Fruit fly (Drosophila melanogaster) whole organism, embryonic: ENCODE results near the gene CG12289.

Experiments
- Ada2b ChIP-seq: fragments of 200-800 bp; sonication (Bioruptor generic); IDR thresholded peaks from 2 replicates; pipeline ENCODE4 v1.3.6; 2022; ENCODE audit warnings: missing biosample characterization, missing genetic modification characterization
- Atf3 ChIP-seq: fragments of 200-800 bp; sonication (Bioruptor generic); optimal IDR thresholded peaks from 3 replicates; lab custom pipeline; 2016; ENCODE audit warnings: missing biosample characterization, missing genetic modification characterization
- BEAF-32 ChIP-seq: fragments of 200-800 bp; sonication (Bioruptor generic); optimal IDR thresholded peaks from 3 replicates; lab custom pipeline; 2017; ENCODE audit warnings: missing biosample characterization, missing genetic modification characterization, mild to moderate bottlenecking, moderate library complexity, missing genetic modification reagents
- CG10543 ChIP-seq: fragments of 200-800 bp; sonication (Bioruptor generic); optimal IDR thresholded peaks from 3 replicates; lab custom pipeline; 2017; ENCODE audit warnings: missing biosample characterization, mild to moderate bottlenecking, missing genetic modification characterization, moderate library complexity
- CG11560 ChIP-seq: fragments of 200-800 bp; sonication (Bioruptor generic); IDR thresholded peaks from 3 replicates; pipeline ENCODE4 v1.3.6; 2022; ENCODE audit warnings: missing biosample characterization, missing genetic modification characterization
- CG12391 ChIP-seq: fragments of 200-800 bp; sonication (Bioruptor generic); optimal IDR thresholded peaks from 3 replicates; lab custom pipeline; 2018; ENCODE audit warnings: missing biosample characterization, mild to moderate bottlenecking, missing genetic modification characterization, moderate library complexity
- CG15073 ChIP-seq: fragments of 200-800 bp; sonication (Bioruptor generic); optimal IDR thresholded peaks from 2 replicates; lab custom pipeline; 2016; ENCODE audit warnings: missing biosample characterization, missing genetic modification characterization
- CG1603 ChIP-seq: fragments of 200-800 bp; sonication (Bioruptor generic); optimal IDR thresholded peaks from 2 replicates; lab custom pipeline; 2019; ENCODE audit warnings: missing biosample characterization, mild to moderate bottlenecking, missing genetic modification characterization, moderate library complexity
- CG17802 ChIP-seq: fragments of 200-800 bp; sonication (Bioruptor generic); optimal IDR thresholded peaks from 2 replicates; lab custom pipeline; 2018; ENCODE audit warnings: missing biosample characterization, mild to moderate bottlenecking, missing genetic modification characterization, moderate library complexity
- CG18476 ChIP-seq: fragments of 200-800 bp; sonication (Bioruptor generic); optimal IDR thresholded peaks from 2 replicates; lab custom pipeline; 2016; ENCODE audit warnings: missing biosample characterization, mild to moderate bottlenecking, missing genetic modification characterization
- CG32767 ChIP-seq: fragments of 200-800 bp; sonication (Bioruptor generic); IDR thresholded peaks from 2 replicates; pipeline ENCODE4 v1.3.6; 2022; ENCODE audit warnings: missing biosample characterization, missing genetic modification characterization
- CG3726 ChIP-seq: fragments of 200-800 bp; sonication (Bioruptor generic); IDR thresholded peaks from 3 replicates; pipeline ENCODE4, ENCODE4 v1.3.6; 2022; ENCODE audit warnings: missing biosample characterization, missing genetic modification characterization
- CG4282 ChIP-seq: fragments of 200-800 bp; sonication (Bioruptor generic); optimal IDR thresholded peaks from 2 replicates; lab custom pipeline; 2016; ENCODE audit warnings: missing biosample characterization, missing genetic modification characterization
- CG5180 ChIP-seq: fragments of 200-800 bp; sonication (Bioruptor generic); optimal IDR thresholded peaks from 3 replicates; lab custom pipeline; 2017; ENCODE audit warnings: missing biosample characterization, missing genetic modification characterization, mild to moderate bottlenecking, moderate library complexity, missing genetic modification reagents
- CG6683 ChIP-seq: fragments of 200-800 bp; sonication (Bioruptor generic); optimal IDR thresholded peaks from 2 replicates; lab custom pipeline; 2017; ENCODE audit warnings: missing biosample characterization, mild to moderate bottlenecking, missing genetic modification characterization, missing genetic modification reagents
- CG6765 ChIP-seq: fragments of 200-800 bp; sonication (Bioruptor generic); optimal IDR thresholded peaks from 3 replicates; lab custom pipeline; 2017; ENCODE audit warnings: missing biosample characterization, mild to moderate bottlenecking, missing genetic modification characterization
- CG7372 ChIP-seq: fragments of 200-800 bp; sonication (Bioruptor generic); IDR thresholded peaks from 2 replicates; pipeline ENCODE4 v1.3.6; 2022; ENCODE audit warnings: missing biosample characterization, missing genetic modification characterization
- CG7928 ChIP-seq: fragments of 200-800 bp; sonication (Bioruptor generic); optimal IDR thresholded peaks from 2 replicates; lab custom pipeline; 2017; ENCODE audit warnings: missing biosample characterization, mild to moderate bottlenecking, missing genetic modification characterization
- CG8281 ChIP-seq: fragments of 200-800 bp; sonication (Bioruptor generic); optimal IDR thresholded peaks from 2 replicates; lab custom pipeline; 2018; ENCODE audit warnings: missing biosample characterization, mild to moderate bottlenecking, missing genetic modification characterization, moderate library complexity
- CG8765 ChIP-seq: fragments of 200-800 bp; sonication (Bioruptor generic); IDR thresholded peaks from 2 replicates; pipeline ENCODE4 v1.3.6; 2022; ENCODE audit warnings: missing biosample characterization, missing genetic modification characterization
- CG9727 ChIP-seq: fragments of 200-800 bp; sonication (Bioruptor generic); optimal IDR thresholded peaks from 3 replicates; lab custom pipeline; 2017; ENCODE audit warnings: missing biosample characterization, mild to moderate bottlenecking, missing genetic modification characterization
- Dll ChIP-seq: fragments of 200-800 bp; sonication (Bioruptor generic); IDR thresholded peaks from 4 replicates; pipeline ENCODE4 v1.3.6; 2022; ENCODE audit warnings: missing biosample characterization, missing genetic modification characterization; ENCODE audit not compliant: partially characterized antibody
- Ets97D ChIP-seq: fragments of 200-800 bp; sonication (Bioruptor generic); optimal IDR thresholded peaks from 3 replicates; lab custom pipeline; 2016; ENCODE audit warnings: missing biosample characterization, missing genetic modification characterization
- Gsc ChIP-seq: fragments of 200-800 bp; sonication (Bioruptor generic); IDR thresholded peaks from 2 replicates; pipeline ENCODE4 v1.3.6; 2022; ENCODE audit warnings: missing biosample characterization, missing genetic modification characterization
- HLH4C ChIP-seq: fragments of 200-800 bp; sonication (Bioruptor generic); IDR thresholded peaks from 3 replicates; pipeline ENCODE4 v1.3.6; 2022; ENCODE audit warnings: missing biosample characterization, missing genetic modification characterization; ENCODE audit not compliant: partially characterized antibody
- Lhr ChIP-seq: fragments of 200-800 bp; sonication (Bioruptor generic); optimal IDR thresholded peaks from 3 replicates; lab custom pipeline; 2017; ENCODE audit warnings: mild to moderate bottlenecking, missing biosample characterization, missing genetic modification reagents, missing genetic modification characterization
- Nf-YA ChIP-seq: fragments of 200-800 bp; sonication (Bioruptor generic); IDR thresholded peaks from 2 replicates; pipeline ENCODE4 v1.3.6; 2022; ENCODE audit warnings: missing biosample characterization, missing genetic modification characterization
- Oli ChIP-seq: fragments of 200-800 bp; sonication (Bioruptor generic); optimal IDR thresholded peaks from 2 replicates; lab custom pipeline; 2018; ENCODE audit warnings: missing biosample characterization, mild to moderate bottlenecking, missing genetic modification characterization, moderate library complexity
- PHDP ChIP-seq: fragments of 200-800 bp; sonication (Bioruptor generic); optimal IDR thresholded peaks from 3 replicates; lab custom pipeline; 2018; ENCODE audit warnings: missing biosample characterization, mild to moderate bottlenecking, missing genetic modification characterization, moderate library complexity
- Poxn ChIP-seq: fragments of 200-800 bp; sonication (Bioruptor generic); IDR thresholded peaks from 2 replicates; pipeline ENCODE4 v1.3.6; 2022; ENCODE audit warnings: missing biosample characterization, missing genetic modification characterization
- Rfx ChIP-seq: fragments of 200-800 bp; sonication (Bioruptor generic); IDR thresholded peaks from 2 replicates; pipeline ENCODE4 v1.3.6; 2022; ENCODE audit warnings: missing biosample characterization, missing genetic modification characterization
- Six4 ChIP-seq: fragments of 200-800 bp; sonication (Bioruptor generic); optimal IDR thresholded peaks from 2 replicates; lab custom pipeline; 2016; ENCODE audit warnings: missing biosample characterization, missing genetic modification characterization
- Spps ChIP-seq: fragments of 200-800 bp; sonication (Bioruptor generic); optimal IDR thresholded peaks from 2 replicates; lab custom pipeline; 2018; ENCODE audit warnings: missing biosample characterization, mild to moderate bottlenecking, missing genetic modification characterization
- ab ChIP-seq: fragments of 200-800 bp; sonication (Bioruptor generic); optimal IDR thresholded peaks from 2 replicates; lab custom pipeline; 2016; ENCODE audit warnings: missing biosample characterization, missing genetic modification characterization
- bcd ChIP-seq: fragments of 200-800 bp; sonication (Bioruptor generic); optimal IDR thresholded peaks from 2 replicates; lab custom pipeline; 2017; ENCODE audit warnings: missing biosample characterization, mild to moderate bottlenecking, missing genetic modification characterization
- cas ChIP-seq: fragments of 200-800 bp; sonication (Bioruptor generic); IDR thresholded peaks from 2 replicates; pipeline ENCODE4 v1.3.6; 2022; ENCODE audit warnings: missing biosample characterization, missing genetic modification characterization
- chm ChIP-seq: fragments of 200-800 bp; sonication (Bioruptor generic); IDR thresholded peaks from 2 replicates; pipeline ENCODE4 v1.3.6; 2022; ENCODE audit warnings: missing biosample characterization, missing genetic modification characterization
- dmrt99B ChIP-seq: fragments of 200-800 bp; sonication (Bioruptor generic); optimal IDR thresholded peaks from 2 replicates; lab custom pipeline; 2018; ENCODE audit warnings: missing biosample characterization, mild to moderate bottlenecking, missing genetic modification characterization, moderate library complexity
- ems ChIP-seq: fragments of 200-800 bp; sonication (Bioruptor generic); optimal IDR thresholded peaks from 3 replicates; lab custom pipeline; 2016; ENCODE audit warnings: missing biosample characterization, missing genetic modification characterization
- ham ChIP-seq: fragments of 200-800 bp; sonication (Bioruptor generic); IDR thresholded peaks from 2 replicates; pipeline ENCODE4 v1.3.6; 2022; ENCODE audit warnings: missing biosample characterization, missing genetic modification characterization
- p53 ChIP-seq: fragments of 200-800 bp; sonication (Bioruptor generic); optimal IDR thresholded peaks from 2 replicates; lab custom pipeline; 2016; ENCODE audit warnings: missing biosample characterization, missing genetic modification characterization
- scrt ChIP-seq: fragments of 200-800 bp; sonication (Bioruptor generic); optimal IDR thresholded peaks from 2 replicates; lab custom pipeline; 2018; ENCODE audit warnings: missing biosample characterization, mild to moderate bottlenecking, missing genetic modification characterization, moderate library complexity
- sna ChIP-seq: fragments of 200-800 bp; sonication (Bioruptor generic); IDR thresholded peaks from 2 replicates; pipeline ENCODE4 v1.3.6; 2022; ENCODE audit warnings: missing biosample characterization, missing genetic modification characterization; ENCODE audit not compliant: partially characterized antibody
- so ChIP-seq: fragments of 200-800 bp; sonication (Bioruptor generic); IDR thresholded peaks from 3 replicates; pipeline ENCODE4 v1.3.6; 2022; ENCODE audit warnings: missing biosample characterization, missing genetic modification characterization
- toy ChIP-seq: fragments of 200-800 bp; sonication (Bioruptor generic); IDR thresholded peaks from 2 replicates; pipeline ENCODE4 v1.3.6; 2022; ENCODE audit warnings: missing biosample characterization, missing genetic modification characterization
- unc-4 ChIP-seq: fragments of 200-800 bp; sonication (Bioruptor generic); IDR thresholded peaks from 2 replicates; pipeline ENCODE4 v1.3.6; 2022; ENCODE audit warnings: missing biosample characterization, missing genetic modification characterization; ENCODE audit not compliant: partially characterized antibody
- unpg ChIP-seq: fragments of 200-800 bp; sonication (Bioruptor generic); optimal IDR thresholded peaks from 3 replicates; lab custom pipeline; 2018; ENCODE audit warnings: missing biosample characterization, mild to moderate bottlenecking, missing genetic modification characterization, moderate library complexity
- wdn ChIP-seq: fragments of 200-800 bp; sonication (Bioruptor generic); IDR thresholded peaks from 2 replicates; pipeline ENCODE4 v1.3.6; 2022; ENCODE audit warnings: missing biosample characterization, missing genetic modification characterization
- zf30C ChIP-seq: fragments of 200-800 bp; sonication (Bioruptor generic); optimal IDR thresholded peaks from 3 replicates; lab custom pipeline; 2018; ENCODE audit warnings: missing biosample characterization, mild to moderate bottlenecking, missing genetic modification characterization

Gene CG12289

dm6 chr3L:11491222-11491873 lies 33.1 kb upstream of the CG12289 start (continued):
- TF ChIP-seq CG15073 (GFP tag; lab: Kevin White, UChicago): peak; percentile 21
- peak; percentile 33; the same call in 1 of the 3 replicates for TF ChIP-seq HLH4C
- no peak for TF ChIP-seq toy (GFP tag; lab: Robert Waterston, UW)
- peak; percentile 73 for TF ChIP-seq Ada2b (GFP tag; lab: Robert Waterston, UW)
- no peak for TF ChIP-seq CG8765 (GFP tag; lab: Robert Waterston, UW)
- TF ChIP-seq BEAF-32 (GFP tag; lab: Kevin White, UChicago): no peak
- peak; percentile 3 for TF ChIP-seq CG5180 (GFP tag; lab: Kevin White, UChicago)
- TF ChIP-seq Spps: no peak
- TF ChIP-seq sna (GFP tag; lab: Robert Waterston, UW): no peak
- peak; percentile 49; the same call in 1 of the 2 replicates for TF ChIP-seq CG32767
- no peak for TF ChIP-seq unc-4 (GFP tag; lab: Robert Waterston, UW)
- TF ChIP-seq Rfx: peak; percentile 77
- TF ChIP-seq Poxn (GFP tag; lab: Robert Waterston, UW): no peak
- peak; percentile 24 for TF ChIP-seq CG7928 (GFP tag; lab: Kevin White, UChicago)
- TF ChIP-seq dmrt99B (tag; lab: Kevin White, UChicago): peak; percentile 67
- peak; percentile 64 for TF ChIP-seq bcd
- TF ChIP-seq Six4: no peak
- TF ChIP-seq CG6683 (GFP tag; lab: Kevin White, UChicago): no peak
- no peak for TF ChIP-seq CG4282 (GFP tag; lab: Kevin White, UChicago)
- TF ChIP-seq p53 (GFP tag; lab: Kevin White, UChicago): no peak
- peak; percentile 46; the same call in 1 of the 2 replicates for TF ChIP-seq wdn (GFP tag; lab: Robert Waterston, UW)
- peak; percentile 8 for TF ChIP-seq Atf3
- peak; percentile 18 for TF ChIP-seq Ets97D
- no peak for TF ChIP-seq CG3726 (GFP tag; lab: Robert Waterston, UW)
- TF ChIP-seq PHDP (tag; lab: Kevin White, UChicago): peak; percentile 75
- TF ChIP-seq CG1603 (tag; lab: Kevin White, UChicago): peak; percentile 38
- peak; percentile 59; the same call in 1 of the 2 replicates for TF ChIP-seq chm (GFP tag; lab: Robert Waterston, UW)
- no peak for TF ChIP-seq ham (GFP tag; lab: Robert Waterston, UW)
- peak; percentile 37 for TF ChIP-seq CG10543
- TF ChIP-seq CG18476 (GFP tag; lab: Kevin White, UChicago): no peak
- no peak for TF ChIP-seq CG17802 (tag; lab: Kevin White, UChicago)
- TF ChIP-seq Lhr: no peak
- TF ChIP-seq unpg (GFP tag; lab: Kevin White, UChicago): peak; percentile 64
- TF ChIP-seq scrt (GFP tag; lab: Kevin White, UChicago): peak; percentile 28
- TF ChIP-seq CG11560 (tag; lab: Robert Waterston, UW): no peak
- no peak for TF ChIP-seq CG6765 (GFP tag; lab: Kevin White, UChicago)
- TF ChIP-seq CG8281 (tag; lab: Kevin White, UChicago): no peak
- TF ChIP-seq zf30C (GFP tag; lab: Kevin White, UChicago): no peak
- no peak for TF ChIP-seq Dll (GFP tag; lab: Robert Waterston, UW)
- TF ChIP-seq Nf-YA (GFP tag; lab: Robert Waterston, UW): peak; percentile 39; the same call in 1 of the 2 replicates
- TF ChIP-seq CG9727 (GFP tag; lab: Kevin White, UChicago): peak; percentile 20
- TF ChIP-seq so (GFP tag; lab: Robert Waterston, UW): peak; percentile 67; the same call in 2 of the 3 replicates
- peak; percentile 28 for TF ChIP-seq ems (GFP tag; lab: Kevin White, UChicago)
- TF ChIP-seq ab (GFP tag; lab: Kevin White, UChicago): no peak
- TF ChIP-seq CG7372 (GFP tag; lab: Robert Waterston, UW): peak; percentile 67; the same call in 1 of the 2 replicates
- TF ChIP-seq Gsc: no peak
- TF ChIP-seq Oli (tag; lab: Kevin White, UChicago): peak; percentile 67
- TF ChIP-seq cas (GFP tag; lab: Robert Waterston, UW): no peak
- TF ChIP-seq CG12391 (tag; lab: Kevin White, UChicago): peak; percentile 54
